Worm (Caenorhabditis elegans): ENCODE measurements around the gene F43H9.3.
A peak's percentile ranks its signal among the peaks of the same experiment; 100 is the strongest.

- no peak for TF ChIP-seq fos-1 (tag; optimal IDR thresholded peaks at IDR 0.05)
- peak in 1 of 2 experiments; percentile 8 for TF ChIP-seq mdl-1 (tag; optimal IDR thresholded peaks at IDR 0.05)
- no peak for TF ChIP-seq unc-62 (GFP tag; optimal IDR thresholded peaks at IDR 0.05)
- TF ChIP-seq elt-1 (tag; optimal IDR thresholded peaks at IDR 0.05): no peak
- TF ChIP-seq aly-2 (tag; optimal IDR thresholded peaks at IDR 0.05): no peak
- no peak for TF ChIP-seq ceh-82 (tag; optimal IDR thresholded peaks at IDR 0.05)
- TF ChIP-seq blmp-1 (tag; optimal IDR thresholded peaks at IDR 0.05; ENCODE audit: insufficient read depth): peak; percentile 20
- TF ChIP-seq nhr-11 (tag; optimal IDR thresholded peaks at IDR 0.05): no peak
- no peak for TF ChIP-seq ama-1 (optimal IDR thresholded peaks at IDR 0.05)
- TF ChIP-seq nhr-25 (tag; optimal IDR thresholded peaks at IDR 0.05): peak; percentile 87
Observed at ce11 chrV:8025259-8025658, 519 bp upstream of the F43H9.3 start.
